Fruit fly (Drosophila melanogaster) whole organism, embryonic: ENCODE data around the gene bun.

Experiments
- Atf3 ChIP-seq: fragments of 200-800 bp; sonication (Bioruptor generic); optimal IDR thresholded peaks from 3 replicates; lab custom pipeline; 2016; ENCODE audit warnings: missing biosample characterization, missing genetic modification characterization
- BEAF-32 ChIP-seq: fragments of 200-800 bp; sonication (Bioruptor generic); optimal IDR thresholded peaks from 3 replicates; lab custom pipeline; 2017; ENCODE audit warnings: missing biosample characterization, missing genetic modification characterization, mild to moderate bottlenecking, moderate library complexity, missing genetic modification reagents
- CG10267 ChIP-seq: fragments of 200-800 bp; sonication (Bioruptor generic); optimal IDR thresholded peaks from 2 replicates; lab custom pipeline; 2018; ENCODE audit warnings: missing biosample characterization, mild to moderate bottlenecking, missing genetic modification characterization, moderate library complexity
- CG10654 ChIP-seq: fragments of 200-800 bp; sonication (Bioruptor generic); optimal IDR thresholded peaks from 2 replicates; lab custom pipeline; 2016; ENCODE audit warnings: missing biosample characterization, missing genetic modification characterization
- CG11696 ChIP-seq: fragments of 200-800 bp; sonication (Bioruptor generic); IDR thresholded peaks from 2 replicates; pipeline ENCODE4 v1.3.6; 2022; ENCODE audit warnings: missing biosample characterization, missing genetic modification characterization
- CG1603 ChIP-seq: fragments of 200-800 bp; sonication (Bioruptor generic); optimal IDR thresholded peaks from 2 replicates; lab custom pipeline; 2019; ENCODE audit warnings: missing biosample characterization, mild to moderate bottlenecking, missing genetic modification characterization, moderate library complexity
- CG1647 ChIP-seq: fragments of 200-800 bp; sonication (Bioruptor generic); optimal IDR thresholded peaks from 3 replicates; lab custom pipeline; 2016; ENCODE audit warnings: missing biosample characterization, missing genetic modification characterization
- CG17359 ChIP-seq: fragments of 200-800 bp; sonication (Bioruptor generic); optimal IDR thresholded peaks from 3 replicates; lab custom pipeline; 2018; ENCODE audit warnings: missing biosample characterization, mild to moderate bottlenecking, missing genetic modification characterization, moderate library complexity
- CG17568 ChIP-seq: fragments of 200-800 bp; sonication (Bioruptor generic); optimal IDR thresholded peaks from 2 replicates; lab custom pipeline; 2018; ENCODE audit warnings: missing biosample characterization, mild to moderate bottlenecking, missing genetic modification characterization, moderate library complexity
- CG17912 ChIP-seq: fragments of 200-800 bp; sonication (Bioruptor generic); optimal IDR thresholded peaks from 2 replicates; lab custom pipeline; 2018; ENCODE audit warnings: missing biosample characterization, mild to moderate bottlenecking, missing genetic modification characterization
- CG31224 ChIP-seq: fragments of 200-800 bp; sonication (Bioruptor generic); IDR thresholded peaks from 2 replicates; pipeline ENCODE4 v1.3.6; 2022; ENCODE audit warnings: missing biosample characterization, missing genetic modification characterization
- CG31388 ChIP-seq: fragments of 200-800 bp; sonication (Bioruptor generic); optimal IDR thresholded peaks from 2 replicates; lab custom pipeline; 2016; ENCODE audit warnings: missing biosample characterization, missing genetic modification characterization
- CG31441 ChIP-seq: fragments of 200-800 bp; sonication (Bioruptor generic); IDR thresholded peaks from 2 replicates; pipeline ENCODE4 v1.3.6; 2022; ENCODE audit warnings: missing biosample characterization, missing genetic modification characterization
- CG3281 ChIP-seq: fragments of 200-800 bp; sonication (Bioruptor generic); optimal IDR thresholded peaks from 3 replicates; lab custom pipeline; 2017; ENCODE audit warnings: missing biosample characterization, mild to moderate bottlenecking, missing genetic modification characterization
- CG3838 ChIP-seq: fragments of 200-800 bp; sonication (Bioruptor generic); optimal IDR thresholded peaks from 3 replicates; lab custom pipeline; 2016; ENCODE audit warnings: missing biosample characterization, missing genetic modification characterization
- CG4360 ChIP-seq: fragments of 200-800 bp; sonication (Bioruptor generic); IDR thresholded peaks from 2 replicates; pipeline ENCODE4 v1.3.6; 2022; ENCODE audit warnings: missing biosample characterization, missing genetic modification characterization
- CG43689 ChIP-seq: fragments of 200-800 bp; sonication (Bioruptor generic); IDR thresholded peaks from 2 replicates; pipeline ENCODE4 v1.3.6; 2022; ENCODE audit warnings: missing biosample characterization, missing genetic modification characterization
- CG4730 ChIP-seq: fragments of 200-800 bp; sonication (Bioruptor generic); IDR thresholded peaks from 2 replicates; pipeline ENCODE4 v1.3.6; 2022; ENCODE audit warnings: missing biosample characterization, missing genetic modification characterization
- CG4820 ChIP-seq: fragments of 200-800 bp; sonication (Bioruptor generic); optimal IDR thresholded peaks from 3 replicates; lab custom pipeline; 2016; ENCODE audit warnings: missing biosample characterization, missing genetic modification characterization
- CG6654 ChIP-seq: fragments of 200-800 bp; sonication (Bioruptor generic); optimal IDR thresholded peaks from 2 replicates; lab custom pipeline; 2017; ENCODE audit warnings: missing biosample characterization, mild to moderate bottlenecking, missing genetic modification characterization
- CG6683 ChIP-seq: fragments of 200-800 bp; sonication (Bioruptor generic); optimal IDR thresholded peaks from 2 replicates; lab custom pipeline; 2017; ENCODE audit warnings: missing biosample characterization, mild to moderate bottlenecking, missing genetic modification characterization, missing genetic modification reagents
- CkIIα-i1 ChIP-seq: fragments of 200-800 bp; sonication (Bioruptor generic); IDR thresholded peaks from 2 replicates; pipeline ENCODE4 v1.3.6; 2022; ENCODE audit warnings: missing biosample characterization, missing genetic modification characterization
- Drgx ChIP-seq: fragments of 200-800 bp; sonication (Bioruptor generic); IDR thresholded peaks from 2 replicates; pipeline ENCODE4 v1.3.6; 2022; ENCODE audit warnings: missing biosample characterization, missing genetic modification characterization
- Fer3 ChIP-seq: fragments of 200-800 bp; sonication (Bioruptor generic); optimal IDR thresholded peaks from 2 replicates; lab custom pipeline; 2018; ENCODE audit warnings: missing biosample characterization, mild to moderate bottlenecking, missing genetic modification characterization, moderate library complexity
- HHEX ChIP-seq: fragments of 200-800 bp; sonication (Bioruptor generic); optimal IDR thresholded peaks from 3 replicates; lab custom pipeline; 2017; ENCODE audit warnings: missing biosample characterization, mild to moderate bottlenecking, missing genetic modification characterization, missing genetic modification reagents
- HLH54F ChIP-seq: fragments of 200-800 bp; sonication (Bioruptor generic); optimal IDR thresholded peaks from 3 replicates; lab custom pipeline; 2016; ENCODE audit warnings: missing biosample characterization, missing genetic modification characterization
- Lim3 ChIP-seq: fragments of 200-800 bp; sonication (Bioruptor generic); IDR thresholded peaks from 2 replicates; pipeline ENCODE4 v1.3.6; 2022; ENCODE audit warnings: missing biosample characterization, missing genetic modification characterization
- NC2β ChIP-seq: fragments of 200-800 bp; sonication (Bioruptor generic); optimal IDR thresholded peaks from 2 replicates; lab custom pipeline; 2016; ENCODE audit warnings: missing biosample characterization, missing genetic modification characterization
- NFAT ChIP-seq: fragments of 200-800 bp; sonication (Bioruptor generic); IDR thresholded peaks from 2 replicates; pipeline ENCODE4 v1.3.6; 2022; ENCODE audit warnings: missing biosample characterization, missing genetic modification characterization
- NfI ChIP-seq: fragments of 200-800 bp; sonication (Bioruptor generic); optimal IDR thresholded peaks from 3 replicates; lab custom pipeline; 2018; ENCODE audit warnings: missing biosample characterization, mild to moderate bottlenecking, missing genetic modification characterization, moderate library complexity
- Scr ChIP-seq: fragments of 200-800 bp; sonication (Bioruptor generic); IDR thresholded peaks from 2 replicates; pipeline ENCODE4 v1.3.6; 2022; ENCODE audit warnings: missing biosample characterization, missing genetic modification characterization; ENCODE audit not compliant: partially characterized antibody
- Sox102F ChIP-seq: fragments of 200-800 bp; sonication (Bioruptor generic); optimal IDR thresholded peaks from 2 replicates; lab custom pipeline; 2018; ENCODE audit warnings: missing biosample characterization, mild to moderate bottlenecking, missing genetic modification characterization, moderate library complexity
- al ChIP-seq: fragments of 200-800 bp; sonication (Bioruptor generic); IDR thresholded peaks from 2 replicates; pipeline ENCODE4 v1.3.6; 2022; ENCODE audit warnings: missing biosample characterization, missing genetic modification characterization
- bab2 ChIP-seq: fragments of 200-800 bp; sonication (Bioruptor generic); optimal IDR thresholded peaks from 2 replicates; lab custom pipeline; 2016; ENCODE audit warnings: missing biosample characterization, missing genetic modification characterization
- exex ChIP-seq: fragments of 200-800 bp; sonication (Bioruptor generic); optimal IDR thresholded peaks from 4 replicates; lab custom pipeline; 2018; ENCODE audit warnings: missing biosample characterization, mild to moderate bottlenecking, missing genetic modification characterization, moderate library complexity
- gfzf ChIP-seq: fragments of 200-800 bp; sonication (Bioruptor generic); optimal IDR thresholded peaks from 2 replicates; lab custom pipeline; 2016; ENCODE audit warnings: missing biosample characterization, mild to moderate bottlenecking, missing genetic modification characterization, moderate library complexity
- jigr1 ChIP-seq: fragments of 200-800 bp; sonication (Bioruptor generic); IDR thresholded peaks from 3 replicates; pipeline ENCODE4 v1.3.6; 2022; ENCODE audit warnings: missing biosample characterization, missing genetic modification characterization
- jing ChIP-seq: fragments of 200-800 bp; sonication (Bioruptor generic); optimal IDR thresholded peaks from 2 replicates; lab custom pipeline; 2018; ENCODE audit warnings: missing biosample characterization, mild to moderate bottlenecking, missing genetic modification characterization
- nau ChIP-seq: fragments of 200-800 bp; sonication (Bioruptor generic); optimal IDR thresholded peaks from 3 replicates; lab custom pipeline; 2017; ENCODE audit warnings: missing biosample characterization, mild to moderate bottlenecking, missing genetic modification characterization, missing genetic modification reagents
- nerfin-1 ChIP-seq: fragments of 200-800 bp; sonication (Bioruptor generic); optimal IDR thresholded peaks from 3 replicates; lab custom pipeline; 2019; ENCODE audit warnings: missing biosample characterization, mild to moderate bottlenecking, missing genetic modification characterization, moderate library complexity
- oc ChIP-seq: fragments of 200-800 bp; sonication (Bioruptor generic); optimal IDR thresholded peaks from 2 replicates; lab custom pipeline; 2018; ENCODE audit warnings: missing biosample characterization, mild to moderate bottlenecking, missing genetic modification characterization, moderate library complexity
- odd ChIP-seq: fragments of 200-800 bp; sonication (Bioruptor generic); optimal IDR thresholded peaks from 2 replicates; lab custom pipeline; 2017; ENCODE audit warnings: missing biosample characterization, mild to moderate bottlenecking, missing genetic modification characterization
- phol ChIP-seq: fragments of 200-800 bp; sonication (Bioruptor generic); optimal IDR thresholded peaks from 3 replicates; lab custom pipeline; 2018; ENCODE audit warnings: missing biosample characterization, mild to moderate bottlenecking, missing genetic modification characterization, moderate library complexity
- row ChIP-seq: fragments of 200-800 bp; sonication (Bioruptor generic); IDR thresholded peaks from 3 replicates; pipeline ENCODE4 v1.3.6; 2022; ENCODE audit warnings: missing biosample characterization, missing genetic modification characterization
- salm ChIP-seq: fragments of 200-800 bp; sonication (Bioruptor generic); optimal IDR thresholded peaks from 2 replicates; lab custom pipeline; 2018; ENCODE audit warnings: missing biosample characterization, mild to moderate bottlenecking, missing genetic modification characterization
- shn ChIP-seq: fragments of 200-800 bp; sonication (Bioruptor generic); optimal IDR thresholded peaks from 3 replicates; lab custom pipeline; 2016; ENCODE audit warnings: missing biosample characterization, missing genetic modification characterization
- slp2 ChIP-seq: fragments of 200-800 bp; sonication (Bioruptor generic); optimal IDR thresholded peaks from 2 replicates; lab custom pipeline; 2016; ENCODE audit warnings: missing biosample characterization, missing genetic modification characterization
- tin ChIP-seq: fragments of 200-800 bp; sonication (Bioruptor generic); optimal IDR thresholded peaks from 3 replicates; lab custom pipeline; 2016; ENCODE audit warnings: missing biosample characterization, missing genetic modification characterization
- tup ChIP-seq: fragments of 200-800 bp; sonication (Bioruptor generic); optimal IDR thresholded peaks from 2 replicates; lab custom pipeline; 2016; ENCODE audit warnings: missing biosample characterization, mild to moderate bottlenecking, missing genetic modification characterization, moderate library complexity
- wek ChIP-seq: fragments of 200-800 bp; sonication (Bioruptor generic); optimal IDR thresholded peaks from 3 replicates; lab custom pipeline; 2018; ENCODE audit warnings: missing biosample characterization, mild to moderate bottlenecking, missing genetic modification characterization, moderate library complexity
- zfh1 ChIP-seq: fragments of 200-800 bp; sonication (Bioruptor generic); IDR thresholded peaks from 3 replicates; pipeline ENCODE4 v1.3.6; 2022; ENCODE audit warnings: missing biosample characterization, missing genetic modification characterization

Gene bun

DNA sequence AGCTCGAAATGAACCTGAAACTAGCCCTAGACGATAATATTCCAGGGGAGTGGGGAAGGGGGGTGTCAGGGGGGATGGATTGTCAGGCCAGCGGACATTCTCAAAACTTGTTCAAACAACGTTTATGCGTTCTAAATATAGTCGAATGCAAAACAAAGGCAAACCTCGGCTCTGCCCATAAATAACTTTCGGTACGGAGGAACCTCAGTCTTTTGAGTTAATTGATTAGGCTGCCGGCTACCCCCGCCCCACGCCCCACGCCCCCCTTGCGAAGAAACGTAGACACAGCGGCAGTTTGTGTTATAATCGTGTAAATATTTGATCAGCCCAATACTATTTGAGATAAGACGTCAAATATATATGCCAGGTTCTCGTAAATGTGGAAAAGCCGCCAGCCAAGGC lies 10.8 kb downstream of the bun start (continued):
- peak; percentile 80 for TF ChIP-seq HHEX (GFP tag; lab: Kevin White, UChicago)
- peak; percentile 62 for TF ChIP-seq CG6683 (GFP tag; lab: Kevin White, UChicago)
- TF ChIP-seq wek (GFP tag; lab: Kevin White, UChicago), result peak; percentile 64
- no peak for TF ChIP-seq CG43689 (GFP tag; lab: Robert Waterston, UW)
- TF ChIP-seq tin, result no peak
- TF ChIP-seq zfh1 (GFP tag; lab: Robert Waterston, UW), result peak; percentile 50; the same call in 1 of the 3 replicates
- peak; percentile 56 for TF ChIP-seq CG17359 (tag; lab: Kevin White, UChicago)
- TF ChIP-seq NfI (GFP tag; lab: Kevin White, UChicago), result peak; percentile 43
- TF ChIP-seq Lim3 (GFP tag; lab: Robert Waterston, UW), result peak; percentile 24; the same call in 1 of the 2 replicates
- TF ChIP-seq CG3838 (GFP tag; lab: Kevin White, UChicago), result no peak
- TF ChIP-seq BEAF-32 (GFP tag; lab: Kevin White, UChicago), result no peak
- peak; percentile 52 for TF ChIP-seq CG1603 (tag; lab: Kevin White, UChicago)
- peak; percentile 58; the same call in 1 of the 2 replicates for TF ChIP-seq CG31224 (GFP tag; lab: Robert Waterston, UW)
- TF ChIP-seq odd (GFP tag; lab: Kevin White, UChicago), result peak; percentile 82
- TF ChIP-seq Sox102F (GFP tag; lab: Kevin White, UChicago), result peak; percentile 7
- no peak for TF ChIP-seq CkIIα-i1 (GFP tag; lab: Robert Waterston, UW)
- no peak for TF ChIP-seq CG4360 (GFP tag; lab: Robert Waterston, UW)
- no peak for TF ChIP-seq tup
- TF ChIP-seq CG31388, result no peak
- peak; percentile 75 for TF ChIP-seq nerfin-1 (tag; lab: Kevin White, UChicago)
- peak; percentile 68 for TF ChIP-seq NFAT
- peak; percentile 83 for TF ChIP-seq exex
- TF ChIP-seq jigr1 (GFP tag; lab: Robert Waterston, UW), result no peak
- TF ChIP-seq NC2β (GFP tag; lab: Kevin White, UChicago), result no peak
- peak; percentile 89 for TF ChIP-seq nau (GFP tag; lab: Kevin White, UChicago)
- TF ChIP-seq bab2, result peak; percentile 41
- 0 out of 2 replicates have a peak, but pooled peaks have one; percentile 21 for TF ChIP-seq CG11696 (GFP tag; lab: Robert Waterston, UW)
- peak; percentile 30; the same call in 1 of the 2 replicates for TF ChIP-seq CG31441 (GFP tag; lab: Robert Waterston, UW)
- peak; percentile 29 for TF ChIP-seq CG17912 (GFP tag; lab: Kevin White, UChicago)
- peak; percentile 78 for TF ChIP-seq CG17568
- TF ChIP-seq Fer3 (tag; lab: Kevin White, UChicago), result peak; percentile 58
- no peak for TF ChIP-seq CG10654 (GFP tag; lab: Kevin White, UChicago)
- no peak for TF ChIP-seq oc (tag; lab: Kevin White, UChicago)
- TF ChIP-seq CG10267 (tag; lab: Kevin White, UChicago), result peak; percentile 26
- peak; percentile 83 for TF ChIP-seq salm
- TF ChIP-seq gfzf (GFP tag; lab: Kevin White, UChicago), result no peak
- no peak for TF ChIP-seq Scr (GFP tag; lab: Robert Waterston, UW)
- no peak for TF ChIP-seq slp2 (GFP tag; lab: Kevin White, UChicago)
- peak; percentile 3 for TF ChIP-seq phol (tag; lab: Kevin White, UChicago)
- TF ChIP-seq row (GFP tag; lab: Robert Waterston, UW), result peak; percentile 52; the same call in 2 of the 3 replicates
- TF ChIP-seq Drgx (GFP tag; lab: Robert Waterston, UW), result no peak
- peak; percentile 23 for TF ChIP-seq CG6654
- no peak for TF ChIP-seq jing
- peak; percentile 12 for TF ChIP-seq HLH54F
- peak; percentile 81 for TF ChIP-seq CG3281 (GFP tag; lab: Kevin White, UChicago)
- TF ChIP-seq CG4730, result no peak
- TF ChIP-seq shn, result peak; percentile 48
- no peak for TF ChIP-seq CG1647 (GFP tag; lab: Kevin White, UChicago)
- peak; percentile 21 for TF ChIP-seq CG4820 (GFP tag; lab: Kevin White, UChicago)
- no peak; the same call in 1 of the 2 replicates for TF ChIP-seq al (GFP tag; lab: Robert Waterston, UW)
- no peak for TF ChIP-seq Atf3
